Fruit fly (Drosophila melanogaster) whole organism, embryonic: ENCODE measurements around the gene lectin-37Da.

Experiments
- Aef1 ChIP-seq: fragments of 200-800 bp; sonication (Bioruptor generic); IDR thresholded peaks from 3 replicates; pipeline ENCODE4 v1.3.6; 2022; ENCODE audit warnings: missing biosample characterization, missing genetic modification characterization
- CG10209 ChIP-seq: fragments of 200-800 bp; sonication (Bioruptor generic); optimal IDR thresholded peaks from 3 replicates; lab custom pipeline; 2017; ENCODE audit warnings: missing biosample characterization, mild to moderate bottlenecking, missing genetic modification characterization, missing genetic modification reagents
- CG14441 ChIP-seq: fragments of 200-800 bp; sonication (Bioruptor generic); IDR thresholded peaks from 2 replicates; pipeline ENCODE4 v1.3.6; 2022; ENCODE audit warnings: missing biosample characterization, missing genetic modification characterization
- CG15514 ChIP-seq: fragments of 200-800 bp; sonication (Bioruptor generic); optimal IDR thresholded peaks from 3 replicates; lab custom pipeline; 2017; ENCODE audit warnings: missing biosample characterization, missing genetic modification characterization, mild to moderate bottlenecking, moderate library complexity, missing genetic modification reagents
- CG16813 ChIP-seq: fragments of 200-800 bp; sonication (Bioruptor generic); IDR thresholded peaks from 3 replicates; pipeline ENCODE4 v1.3.6; 2022; ENCODE audit warnings: missing biosample characterization, missing genetic modification characterization; ENCODE audit not compliant: partially characterized antibody
- CG17829 ChIP-seq: fragments of 200-800 bp; optimal IDR thresholded peaks from 2 replicates; lab custom pipeline; 2019; ENCODE audit warnings: missing biosample characterization, mild to moderate bottlenecking, missing genetic modification characterization, moderate library complexity
- CG2129 ChIP-seq: fragments of 200-800 bp; sonication (Bioruptor generic); IDR thresholded peaks from 2 replicates; pipeline ENCODE4 v1.3.6; 2022; ENCODE audit warnings: missing biosample characterization, missing genetic modification characterization; ENCODE audit not compliant: partially characterized antibody
- CG3065 ChIP-seq: fragments of 200-800 bp; sonication (Bioruptor generic); optimal IDR thresholded peaks from 2 replicates; lab custom pipeline; 2016; ENCODE audit warnings: missing biosample characterization, missing genetic modification characterization
- CG31365 ChIP-seq: fragments of 200-800 bp; sonication (Bioruptor generic); optimal IDR thresholded peaks from 2 replicates; lab custom pipeline; 2018; ENCODE audit warnings: missing biosample characterization, mild to moderate bottlenecking, missing genetic modification characterization
- CG3163 ChIP-seq: fragments of 200-800 bp; sonication (Bioruptor generic); optimal IDR thresholded peaks from 3 replicates; lab custom pipeline; 2016; ENCODE audit warnings: missing biosample characterization, missing genetic modification characterization
- CG32767 ChIP-seq: fragments of 200-800 bp; sonication (Bioruptor generic); IDR thresholded peaks from 2 replicates; pipeline ENCODE4 v1.3.6; 2022; ENCODE audit warnings: missing biosample characterization, missing genetic modification characterization
- CG32772 ChIP-seq: fragments of 200-800 bp; sonication (Bioruptor generic); IDR thresholded peaks from 2 replicates; pipeline ENCODE4 v1.3.6; 2022; ENCODE audit warnings: missing biosample characterization, missing genetic modification characterization
- CG34422 ChIP-seq: fragments of 200-800 bp; sonication (Bioruptor generic); IDR thresholded peaks from 3 replicates; pipeline ENCODE4 v1.3.6; 2022; ENCODE audit warnings: missing biosample characterization, missing genetic modification characterization
- CG4820 ChIP-seq: fragments of 200-800 bp; sonication (Bioruptor generic); optimal IDR thresholded peaks from 3 replicates; lab custom pipeline; 2016; ENCODE audit warnings: missing biosample characterization, missing genetic modification characterization
- CG5180 ChIP-seq: fragments of 200-800 bp; sonication (Bioruptor generic); optimal IDR thresholded peaks from 3 replicates; lab custom pipeline; 2017; ENCODE audit warnings: missing biosample characterization, missing genetic modification characterization, mild to moderate bottlenecking, moderate library complexity, missing genetic modification reagents
- CG6254 ChIP-seq: fragments of 200-800 bp; sonication (Bioruptor generic); optimal IDR thresholded peaks from 3 replicates; lab custom pipeline; 2017; ENCODE audit warnings: mild to moderate bottlenecking, missing biosample characterization, missing genetic modification reagents, missing genetic modification characterization
- CG7372 ChIP-seq: fragments of 200-800 bp; sonication (Bioruptor generic); IDR thresholded peaks from 2 replicates; pipeline ENCODE4 v1.3.6; 2022; ENCODE audit warnings: missing biosample characterization, missing genetic modification characterization
- CG7839 ChIP-seq: fragments of 200-800 bp; sonication (Bioruptor generic); optimal IDR thresholded peaks from 3 replicates; lab custom pipeline; 2018; ENCODE audit warnings: missing biosample characterization, mild to moderate bottlenecking, missing genetic modification characterization, moderate library complexity
- CG7963 ChIP-seq: fragments of 200-800 bp; sonication (Bioruptor generic); IDR thresholded peaks from 3 replicates; pipeline ENCODE4 v1.3.6; 2022; ENCODE audit warnings: missing biosample characterization, missing genetic modification characterization; ENCODE audit not compliant: partially characterized antibody
- Ets97D ChIP-seq: fragments of 200-800 bp; sonication (Bioruptor generic); optimal IDR thresholded peaks from 3 replicates; lab custom pipeline; 2016; ENCODE audit warnings: missing biosample characterization, missing genetic modification characterization
- GATAe ChIP-seq: fragments of 200-800 bp; sonication (Bioruptor generic); conservative IDR thresholded peaks from 2 replicates; pipeline ENCODE4 v1.3.6; 2022; ENCODE audit warnings: missing biosample characterization, missing genetic modification characterization
- Mad ChIP-seq: fragments of 200-800 bp; sonication (Bioruptor generic); optimal IDR thresholded peaks from 2 replicates; lab custom pipeline; 2016; ENCODE audit warnings: missing biosample characterization, missing genetic modification characterization
- Optix ChIP-seq: fragments of 200-800 bp; sonication (Bioruptor generic); IDR thresholded peaks from 3 replicates; pipeline ENCODE4 v1.3.6; 2022; ENCODE audit warnings: missing biosample characterization, missing genetic modification characterization
- Rx ChIP-seq: fragments of 200-800 bp; sonication (Bioruptor generic); IDR thresholded peaks from 2 replicates; pipeline ENCODE4 v1.3.6; 2022; ENCODE audit warnings: missing biosample characterization, missing genetic modification characterization
- Side ChIP-seq: fragments of 200-800 bp; sonication (Bioruptor generic); optimal IDR thresholded peaks from 2 replicates; lab custom pipeline; 2016; ENCODE audit warnings: missing biosample characterization, missing genetic modification characterization
- Stat92E ChIP-seq, 3 experiments: fragments of >200 bp in 2 of 3; fragments of 200-800 bp in 1 of 3; sonication (Bioruptor generic) in 1 of 3; optimal IDR thresholded peaks; 2 replicates each; lab custom pipeline; 2017 to 2019; ENCODE audit warnings: missing biosample characterization in 3 of 3, missing genetic modification characterization in 3 of 3, mild to moderate bottlenecking in 1 of 3, moderate library complexity in 1 of 3
- Tbp ChIP-seq: fragments of >200 bp; optimal IDR thresholded peaks from 2 replicates; lab custom pipeline; 2018; ENCODE audit warnings: missing biosample characterization, missing genetic modification characterization
- Vsx1 ChIP-seq: fragments of 200-800 bp; sonication (Bioruptor generic); optimal IDR thresholded peaks from 2 replicates; lab custom pipeline; 2017; ENCODE audit warnings: missing biosample characterization, mild to moderate bottlenecking, missing genetic modification characterization, missing genetic modification reagents
- YL-1 ChIP-seq: fragments of 200-800 bp; sonication (Bioruptor generic); optimal IDR thresholded peaks from 3 replicates; lab custom pipeline; 2017; ENCODE audit warnings: missing biosample characterization, mild to moderate bottlenecking, missing genetic modification characterization
- ase ChIP-seq: fragments of 200-800 bp; sonication (Bioruptor generic); IDR thresholded peaks from 3 replicates; pipeline ENCODE4 v1.3.6; 2022; ENCODE audit warnings: missing biosample characterization, missing genetic modification characterization
- bbx ChIP-seq: fragments of 200-800 bp; sonication (Bioruptor generic); IDR thresholded peaks from 2 replicates; pipeline ENCODE4 v1.3.6; 2022; ENCODE audit warnings: missing biosample characterization, missing genetic modification characterization; ENCODE audit not compliant: partially characterized antibody
- bsh ChIP-seq, 2 experiments: fragments of 200-800 bp; sonication (Bioruptor generic); optimal IDR thresholded peaks; 2 replicates each; lab custom pipeline; 2017 to 2018; ENCODE audit warnings: mild to moderate bottlenecking in 2 of 2, missing biosample characterization in 2 of 2, missing genetic modification characterization in 2 of 2, moderate library complexity in 1 of 2
- cas ChIP-seq: fragments of 200-800 bp; sonication (Bioruptor generic); IDR thresholded peaks from 2 replicates; pipeline ENCODE4 v1.3.6; 2022; ENCODE audit warnings: missing biosample characterization, missing genetic modification characterization
- crp ChIP-seq, 2 experiments: fragments of 200-800 bp; sonication (Bioruptor generic); optimal IDR thresholded peaks; 2 replicates in 1 of 2; 3 replicates in 1 of 2; lab custom pipeline; 2017; ENCODE audit warnings: missing biosample characterization in 2 of 2, missing genetic modification characterization in 2 of 2, mild to moderate bottlenecking in 1 of 2, moderate library complexity in 1 of 2
- disco-r ChIP-seq: fragments of 200-800 bp; sonication (Bioruptor generic); optimal IDR thresholded peaks from 2 replicates; lab custom pipeline; 2016; ENCODE audit warnings: missing biosample characterization, missing genetic modification characterization
- eve ChIP-seq, 2 experiments: fragments of >200 bp; optimal IDR thresholded peaks; 2 replicates each; lab custom pipeline; 2017; ENCODE audit warnings: missing biosample characterization in 2 of 2, missing genetic modification characterization in 2 of 2
- fd64A ChIP-seq: fragments of 200-800 bp; sonication (Bioruptor generic); optimal IDR thresholded peaks from 3 replicates; lab custom pipeline; 2018; ENCODE audit warnings: missing biosample characterization, mild to moderate bottlenecking, missing genetic modification characterization
- fu2 ChIP-seq: fragments of 200-800 bp; sonication (Bioruptor generic); optimal IDR thresholded peaks from 2 replicates; lab custom pipeline; 2016; ENCODE audit warnings: missing biosample characterization, missing genetic modification characterization
- gsb-n ChIP-seq: fragments of 200-800 bp; sonication (Bioruptor generic); optimal IDR thresholded peaks from 3 replicates; lab custom pipeline; 2018; ENCODE audit warnings: missing biosample characterization, mild to moderate bottlenecking, missing genetic modification characterization
- gt ChIP-seq: fragments of 200-800 bp; sonication (Bioruptor generic); IDR thresholded peaks from 2 replicates; pipeline ENCODE4 v1.3.6; 2022; ENCODE audit warnings: missing biosample characterization, missing genetic modification characterization
- maf-S ChIP-seq: fragments of 200-800 bp; sonication (Bioruptor generic); optimal IDR thresholded peaks from 2 replicates; lab custom pipeline; 2016; ENCODE audit warnings: missing biosample characterization, missing genetic modification characterization
- mirr ChIP-seq: fragments of 200-800 bp; sonication (Bioruptor generic); optimal IDR thresholded peaks from 3 replicates; lab custom pipeline; 2018; ENCODE audit warnings: missing biosample characterization, mild to moderate bottlenecking, missing genetic modification characterization
- nmo ChIP-seq: fragments of 200-800 bp; sonication (Bioruptor generic); optimal IDR thresholded peaks from 2 replicates; lab custom pipeline; 2018; ENCODE audit warnings: missing biosample characterization, mild to moderate bottlenecking, missing genetic modification characterization, moderate library complexity
- phol ChIP-seq: fragments of 200-800 bp; sonication (Bioruptor generic); optimal IDR thresholded peaks from 3 replicates; lab custom pipeline; 2018; ENCODE audit warnings: missing biosample characterization, mild to moderate bottlenecking, missing genetic modification characterization, moderate library complexity
- so ChIP-seq: fragments of 200-800 bp; sonication (Bioruptor generic); IDR thresholded peaks from 3 replicates; pipeline ENCODE4 v1.3.6; 2022; ENCODE audit warnings: missing biosample characterization, missing genetic modification characterization
- tap ChIP-seq: fragments of 200-800 bp; optimal IDR thresholded peaks from 3 replicates; lab custom pipeline; 2019; ENCODE audit warnings: missing biosample characterization, mild to moderate bottlenecking, missing genetic modification characterization, moderate library complexity
- z ChIP-seq: fragments of 200-800 bp; sonication (Bioruptor generic); IDR thresholded peaks from 3 replicates; pipeline ENCODE4 v1.3.6; 2022; ENCODE audit warnings: missing biosample characterization, missing genetic modification characterization
- zen ChIP-seq: fragments of 200-800 bp; sonication (Bioruptor generic); optimal IDR thresholded peaks from 3 replicates; lab custom pipeline; 2018; ENCODE audit warnings: missing biosample characterization, mild to moderate bottlenecking, missing genetic modification characterization, moderate library complexity
- zfh1 ChIP-seq: fragments of 200-800 bp; sonication (Bioruptor generic); IDR thresholded peaks from 3 replicates; pipeline ENCODE4 v1.3.6; 2022; ENCODE audit warnings: missing biosample characterization, missing genetic modification characterization

lectin-37Da gene

DNA sequence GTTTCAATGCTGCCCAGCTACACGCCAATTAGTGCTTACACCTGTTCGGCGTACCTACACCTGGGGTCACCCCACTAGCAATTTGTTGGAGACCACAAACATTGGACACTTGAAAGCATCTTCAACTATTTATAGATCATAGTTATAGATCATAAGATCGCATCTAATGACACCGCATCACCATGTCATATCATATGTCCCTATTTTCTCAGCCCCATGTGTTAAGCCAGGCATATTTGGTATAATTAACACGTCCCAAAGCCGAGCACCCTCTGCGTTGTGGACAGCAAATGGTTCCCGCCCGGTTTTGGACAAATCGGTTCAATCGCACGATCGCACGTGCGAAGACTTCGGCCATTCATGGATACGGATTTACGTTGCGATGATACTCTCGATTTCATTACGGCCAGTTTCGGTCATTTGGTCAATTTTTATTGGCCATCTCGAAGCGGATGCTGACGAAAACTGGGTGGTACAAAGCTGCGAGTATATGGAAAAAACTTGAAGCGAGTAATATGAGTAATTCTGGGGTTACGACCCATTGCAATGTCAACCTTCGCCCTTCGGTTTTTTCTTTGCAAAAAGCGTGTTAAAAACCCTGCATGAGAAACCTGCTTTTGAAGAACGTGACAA, 21.6 kb downstream of the lectin-37Da start (continued):
- peak in 1 of 2 experiments; percentile 60 for TF ChIP-seq crp (GFP tag; optimal IDR thresholded peaks at IDR 0.05; lab: Kevin White, UChicago)
- no peak for TF ChIP-seq Tbp (GFP tag; lab: Kevin White, UChicago)
- peak in 1 of 3 experiments; percentile 8 for TF ChIP-seq Stat92E (GFP tag; optimal IDR thresholded peaks at IDR 0.05; lab: Kevin White, UChicago)
- peak; percentile 62 for TF ChIP-seq CG15514 (GFP tag; lab: Kevin White, UChicago)
- peak; percentile 83 for TF ChIP-seq CG7839 (tag; lab: Kevin White, UChicago)
- TF ChIP-seq CG34422 (GFP tag; lab: Robert Waterston, UW), result peak; percentile 86
- TF ChIP-seq fu2 (GFP tag; lab: Kevin White, UChicago), result peak; percentile 13
- peak; percentile 54; the same call in 1 of the 2 replicates for TF ChIP-seq Rx
- TF ChIP-seq CG7963 (GFP tag; lab: Robert Waterston, UW), result no peak
- TF ChIP-seq bbx (GFP tag; lab: Robert Waterston, UW), result no peak
- peak; percentile 91 for TF ChIP-seq Aef1 (GFP tag; lab: Robert Waterston, UW)
- no peak for TF ChIP-seq CG2129
- peak; percentile 8 for TF ChIP-seq Ets97D
- TF ChIP-seq cas (GFP tag; lab: Robert Waterston, UW), result no peak
- TF ChIP-seq CG7372, result peak; percentile 58; the same call in 1 of the 2 replicates
- TF ChIP-seq nmo (GFP tag; lab: Kevin White, UChicago), result peak; percentile 73
- TF ChIP-seq zfh1 (GFP tag; lab: Robert Waterston, UW), result peak; percentile 41; the same call in 2 of the 3 replicates
- peak; percentile 41 for TF ChIP-seq disco-r (GFP tag; lab: Kevin White, UChicago)
- no peak for TF ChIP-seq zen
- peak; percentile 14 for TF ChIP-seq fd64A
- peak; percentile 64 for TF ChIP-seq Side (GFP tag; lab: Kevin White, UChicago)
- TF ChIP-seq CG31365 (tag; lab: Kevin White, UChicago), result peak; percentile 63
- peak in 1 of 2 experiments; percentile 77 for TF ChIP-seq bsh (GFP tag; optimal IDR thresholded peaks at IDR 0.05; lab: Kevin White, UChicago)
- TF ChIP-seq CG3163 (GFP tag; lab: Kevin White, UChicago), result peak; percentile 48
- TF ChIP-seq ase (GFP tag; lab: Robert Waterston, UW), result peak; percentile 75; the same call in 2 of the 3 replicates
- TF ChIP-seq CG14441 (GFP tag; lab: Robert Waterston, UW), result peak; percentile 79
- peak; percentile 64 for TF ChIP-seq YL-1 (GFP tag; lab: Kevin White, UChicago)
- TF ChIP-seq Vsx1 (GFP tag; lab: Kevin White, UChicago), result peak; percentile 67
- peak; percentile 46 for TF ChIP-seq CG6254 (GFP tag; lab: Kevin White, UChicago)
- peak; percentile 76 for TF ChIP-seq so (GFP tag; lab: Robert Waterston, UW)
- peak; percentile 72 for TF ChIP-seq tap (tag; lab: Kevin White, UChicago)
- TF ChIP-seq GATAe (GFP tag; lab: Robert Waterston, UW), result no peak
- peak; percentile 67 for TF ChIP-seq CG17829 (tag; lab: Kevin White, UChicago)
- peak; percentile 89 for TF ChIP-seq gsb-n (tag; lab: Kevin White, UChicago)
- peak; percentile 77 for TF ChIP-seq CG3065 (GFP tag; lab: Kevin White, UChicago)
- peak; percentile 74 for TF ChIP-seq phol (tag; lab: Kevin White, UChicago)
- peak; percentile 74 for TF ChIP-seq Mad
- TF ChIP-seq eve (GFP tag; optimal IDR thresholded peaks at IDR 0.05; lab: Kevin White, UChicago), result no peak
- peak; percentile 78 for TF ChIP-seq Optix (GFP tag; lab: Robert Waterston, UW)
- peak; percentile 37 for TF ChIP-seq CG5180 (GFP tag; lab: Kevin White, UChicago)
- TF ChIP-seq CG16813 (GFP tag; lab: Robert Waterston, UW), result no peak
- TF ChIP-seq maf-S, result peak; percentile 89
- peak; percentile 43; the same call in 1 of the 2 replicates for TF ChIP-seq gt (GFP tag; lab: Robert Waterston, UW)
- no peak for TF ChIP-seq z
- TF ChIP-seq CG10209, result peak; percentile 73
- TF ChIP-seq CG32767 (GFP tag; lab: Robert Waterston, UW), result peak; percentile 90
- peak; percentile 62 for TF ChIP-seq CG32772 (GFP tag; lab: Robert Waterston, UW)
- peak; percentile 58 for TF ChIP-seq CG4820
- TF ChIP-seq mirr (GFP tag; lab: Kevin White, UChicago), result peak; percentile 78
